Worm (Caenorhabditis elegans): Measurements from ENCODE around the gene Y116F11B.13.
A peak's percentile ranks its signal among the peaks of the same experiment; 100 is the strongest.

Y116F11B.13 gene

DNA sequence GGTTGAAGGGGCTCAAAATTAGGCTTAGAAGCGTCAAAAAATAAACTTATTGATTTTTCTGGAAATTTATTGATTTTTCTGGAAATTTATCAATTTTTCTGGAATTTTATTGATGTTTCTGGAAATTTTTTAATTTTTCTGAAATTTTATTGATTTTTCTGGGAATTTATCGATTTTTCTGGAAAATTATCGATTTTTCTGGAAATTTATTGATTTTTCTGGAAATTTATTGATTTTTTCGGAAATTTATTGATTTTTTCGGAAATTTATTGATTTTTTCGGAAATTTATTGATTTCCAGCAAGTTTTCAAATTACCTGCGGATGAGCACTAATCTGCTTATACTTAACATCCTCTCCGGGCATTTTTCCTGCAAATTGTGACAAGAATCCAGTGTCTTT is 18.8 kb downstream of the Y116F11B.13 start:
- TF ChIP-seq ceh-48 (tag; optimal IDR thresholded peaks at IDR 0.05) (peak; percentile 61), unc-86 (tag; optimal IDR thresholded peaks at IDR 0.05) (no peak)

DNA sequence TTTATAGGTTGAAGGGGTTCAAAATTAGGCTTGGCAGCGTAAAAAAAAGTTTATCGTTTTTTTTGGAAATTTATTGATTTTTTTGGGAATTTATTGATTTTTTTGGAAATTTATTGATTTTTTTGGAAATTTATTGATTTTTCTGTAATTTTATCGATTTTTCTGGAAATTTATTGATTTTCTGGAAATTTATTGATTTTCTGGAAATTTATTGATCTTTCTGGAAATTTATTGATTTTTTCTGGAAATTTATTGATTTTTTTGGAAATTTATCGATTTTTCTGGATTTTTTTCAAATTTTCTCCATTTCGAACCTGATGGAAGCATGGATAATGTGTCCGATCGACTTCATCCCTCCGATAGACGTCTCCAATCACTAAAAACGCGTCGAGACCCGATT is 21.8 kb downstream of the Y116F11B.13 start:
- no peak for TF ChIP-seq unc-86 (tag; optimal IDR thresholded peaks at IDR 0.05)
- peak; percentile 75 for TF ChIP-seq ceh-48 (tag; optimal IDR thresholded peaks at IDR 0.05)

DNA sequence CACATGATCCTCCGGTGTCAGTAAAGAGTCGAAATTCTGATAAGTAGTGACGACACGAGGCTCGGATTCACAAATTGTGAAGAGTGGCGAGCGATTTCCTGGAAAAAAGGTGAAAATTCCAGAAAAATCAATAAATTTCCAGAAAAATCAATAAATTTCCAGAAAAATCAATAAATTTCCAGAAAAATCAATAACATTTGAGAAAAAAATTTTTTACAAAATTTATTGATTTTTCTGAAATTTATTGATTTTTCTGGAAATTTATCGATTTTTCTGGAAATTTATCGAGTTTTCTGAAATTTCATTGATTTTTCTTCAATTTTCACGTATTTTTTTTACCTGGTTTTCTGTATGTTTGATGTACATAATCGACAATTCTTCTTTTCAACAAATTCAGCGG is 23.0 kb downstream of the Y116F11B.13 start:
- TF ChIP-seq ceh-48 (tag; optimal IDR thresholded peaks at IDR 0.05) (peak; percentile 79), ceh-31 (tag; optimal IDR thresholded peaks at IDR 0.05) (no peak)

DNA sequence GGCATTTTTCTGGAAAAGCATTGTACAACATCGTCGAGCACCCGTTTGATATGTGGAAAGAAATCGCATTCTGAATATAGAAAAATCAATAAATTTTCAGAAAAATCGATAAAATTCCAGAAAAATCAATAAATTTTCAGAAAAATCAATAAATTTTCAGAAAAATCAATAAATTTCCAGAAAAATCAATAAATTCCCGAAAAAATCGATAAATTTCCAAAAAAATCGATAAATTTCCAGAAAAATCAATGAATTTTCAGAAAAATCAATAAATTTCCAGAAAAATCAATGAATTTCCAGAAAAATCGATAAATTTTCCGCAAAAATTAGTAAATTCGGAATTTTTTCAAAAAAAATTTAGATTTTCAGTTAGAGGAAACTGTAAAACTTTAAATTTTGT is 24.3 kb downstream of the Y116F11B.13 start, which contains the start of gene fars-2:
TSS of gene fars-2 (minus strand) at position 70 of the 400 bp plus-strand sequence.
- no peak for TF ChIP-seq hlh-15 (tag; optimal IDR thresholded peaks at IDR 0.05)
- TF ChIP-seq ceh-34 (tag; optimal IDR thresholded peaks at IDR 0.05): no peak
- peak; percentile 80 for TF ChIP-seq ceh-48 (tag; optimal IDR thresholded peaks at IDR 0.05)
- no peak for TF ChIP-seq C38D4.7 (GFP tag; optimal IDR thresholded peaks at IDR 0.05)
- no peak for TF ChIP-seq madf-2 (tag; optimal IDR thresholded peaks at IDR 0.05)
- TF ChIP-seq zip-5 (tag; optimal IDR thresholded peaks at IDR 0.05): no peak

DNA sequence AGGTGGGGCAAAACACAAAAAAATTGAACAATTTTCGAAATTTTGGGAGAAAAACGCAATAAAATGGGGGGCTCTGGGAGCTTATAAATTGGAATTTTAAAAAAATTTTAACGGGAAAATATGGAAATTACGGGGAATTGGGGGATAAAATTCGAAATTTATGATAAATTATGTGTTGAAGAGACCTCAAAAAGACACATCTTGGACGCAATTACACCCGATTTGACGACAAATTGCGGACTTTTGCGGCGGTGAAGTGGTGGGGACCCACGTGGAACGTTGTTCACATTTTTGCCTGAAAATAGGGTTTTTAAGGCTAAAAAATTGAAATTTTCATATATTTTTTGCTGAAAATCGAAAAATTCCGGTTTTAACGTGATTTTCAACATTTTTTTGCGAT is 25.8 kb downstream of the Y116F11B.13 start:
- TF ChIP-seq unc-86 (tag; optimal IDR thresholded peaks at IDR 0.05) (no peak), ceh-18 (tag; optimal IDR thresholded peaks at IDR 0.05) (no peak), ceh-34 (tag; optimal IDR thresholded peaks at IDR 0.05) (no peak), F13H6.1 (tag; optimal IDR thresholded peaks at IDR 0.05) (no peak)

DNA sequence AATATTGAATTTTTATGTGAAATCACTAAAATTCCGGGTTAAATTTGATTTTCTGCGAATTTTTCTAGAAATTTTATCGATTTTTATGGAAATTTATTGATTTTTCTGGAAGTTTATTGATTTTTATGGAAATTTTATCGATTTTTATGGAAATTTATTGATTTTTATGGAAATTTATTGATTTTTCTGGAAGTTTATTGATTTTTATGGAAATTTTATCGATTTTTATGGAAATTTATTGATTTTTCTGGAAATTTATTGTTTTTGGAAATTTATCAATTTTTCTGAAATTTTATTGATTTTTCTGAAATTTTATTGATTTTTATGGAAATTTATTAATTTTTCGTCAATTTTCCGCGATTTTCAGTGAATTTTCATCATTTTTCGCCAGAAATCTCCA is 26.4 kb downstream of the Y116F11B.13 start:
- TF ChIP-seq ceh-48 (tag; optimal IDR thresholded peaks at IDR 0.05): peak; percentile 71

DNA sequence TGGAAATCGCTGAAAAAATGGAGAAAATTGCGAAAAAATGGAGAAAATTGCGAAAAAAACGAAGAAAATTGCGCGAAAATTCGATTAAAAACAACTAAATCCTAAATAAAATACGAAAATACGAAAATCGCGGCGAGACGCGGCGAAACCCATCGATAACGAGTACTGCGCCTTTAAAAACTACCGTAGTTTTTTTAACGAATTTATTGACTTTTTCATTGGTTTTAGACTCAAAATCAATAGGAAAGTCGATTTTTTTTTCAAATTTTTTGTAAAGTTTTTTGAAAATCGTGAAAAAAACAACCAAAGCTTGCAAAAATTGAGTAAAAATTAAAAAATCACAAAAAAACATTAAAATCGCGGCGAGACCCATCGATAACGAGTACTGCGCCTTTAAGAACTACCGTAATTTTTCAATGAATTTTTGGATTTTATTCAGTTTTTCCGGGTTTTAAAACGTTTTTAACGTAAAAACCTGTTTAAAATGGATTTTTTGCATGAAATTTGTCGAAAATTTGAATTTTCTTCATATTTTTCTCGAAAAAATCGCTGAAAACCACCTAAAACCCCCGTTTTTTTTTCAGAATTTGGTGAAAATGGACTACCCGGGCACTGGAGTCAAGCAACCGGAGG is 33.1 kb downstream of the Y116F11B.13 start, which contains the start of the genes chk-2 and Y60A3A.19:
TSS of gene chk-2 (minus strand) at position 51 of the 633 bp plus-strand sequence.
TSS of gene Y60A3A.19 (plus strand) at position 583 of the 633 bp plus-strand sequence.
- TF ChIP-seq ahr-1 (tag; optimal IDR thresholded peaks at IDR 0.05) (no peak), ceh-6 (GFP tag; optimal IDR thresholded peaks at IDR 0.05) (no peak), ets-4 (tag; optimal IDR thresholded peaks at IDR 0.05) (no peak), hlh-15 (tag; optimal IDR thresholded peaks at IDR 0.05) (no peak), F13H6.1 (tag; optimal IDR thresholded peaks at IDR 0.05) (no peak), pat-9 (tag; optimal IDR thresholded peaks at IDR 0.05) (no peak), dve-1 (tag; optimal IDR thresholded peaks at IDR 0.05) (no peak), nfya-1 (tag; optimal IDR thresholded peaks at IDR 0.05) (no peak), gmeb-2 (tag; optimal IDR thresholded peaks at IDR 0.05) (no peak), pha-4 (tag; optimal IDR thresholded peaks at IDR 0.05) (no peak), mec-3 (tag; optimal IDR thresholded peaks at IDR 0.05; ENCODE audit: borderline replicate concordance) (no peak), Y22D7AL.16 (tag; optimal IDR thresholded peaks at IDR 0.05) (no peak), sox-4 (tag; optimal IDR thresholded peaks at IDR 0.05) (no peak), pag-3 (tag; optimal IDR thresholded peaks at IDR 0.05; ENCODE audit: borderline replicate concordance) (no peak), nhr-232 (tag; optimal IDR thresholded peaks at IDR 0.05) (no peak), npax-4 (tag; optimal IDR thresholded peaks at IDR 0.05) (no peak), sox-2 (GFP tag; IDR thresholded peaks at IDR 0.05) (no peak), che-1 (tag; optimal IDR thresholded peaks at IDR 0.05) (no peak), lin-11 (tag; optimal IDR thresholded peaks at IDR 0.05) (no peak)

DNA sequence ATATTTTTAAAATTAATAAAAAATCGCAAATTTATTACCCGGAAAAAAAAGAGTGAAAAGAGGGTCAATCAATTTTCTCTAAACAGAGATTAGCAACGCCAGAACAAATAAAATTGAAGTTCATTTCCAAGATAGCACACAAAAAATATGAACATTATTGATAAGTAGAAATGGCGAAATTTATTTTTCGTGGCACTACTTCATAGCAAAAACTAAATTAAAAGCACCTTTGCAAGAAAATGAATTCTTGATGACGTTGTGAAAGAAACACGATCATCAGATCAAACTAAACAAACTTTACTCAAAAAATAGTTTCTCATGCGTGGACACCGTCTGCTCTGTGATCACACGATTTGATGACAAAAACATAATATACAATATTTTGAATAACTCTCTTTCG is 39.6 kb downstream of the Y116F11B.13 start, which contains the start of gene Y60A3A.16:
TSS of gene Y60A3A.16 (minus strand) at position 101 of the 400 bp plus-strand sequence.
- TF ChIP-seq ceh-18 (tag; optimal IDR thresholded peaks at IDR 0.05) (no peak), sdc-2 (tag; optimal IDR thresholded peaks at IDR 0.05) (no peak), T23F11.4 (GFP tag; optimal IDR thresholded peaks at IDR 0.05) (no peak), lin-11 (tag; optimal IDR thresholded peaks at IDR 0.05) (no peak), unc-42 (tag; optimal IDR thresholded peaks at IDR 0.05) (no peak), hlh-30 (tag; optimal IDR thresholded peaks at IDR 0.05; ENCODE audit: insufficient read depth) (no peak), ceh-30 (tag; optimal IDR thresholded peaks at IDR 0.05) (no peak), ceh-2 (tag; optimal IDR thresholded peaks at IDR 0.05) (no peak), rnt-1 (tag; optimal IDR thresholded peaks at IDR 0.05) (no peak), elt-4 (tag; optimal IDR thresholded peaks at IDR 0.05) (no peak), fkh-10 (GFP tag; optimal IDR thresholded peaks at IDR 0.05) (no peak), odd-2 (tag; optimal IDR thresholded peaks at IDR 0.05) (no peak), C38D4.7 (GFP tag; optimal IDR thresholded peaks at IDR 0.05) (no peak), pat-9 (tag; optimal IDR thresholded peaks at IDR 0.05) (no peak), pax-1 (tag; optimal IDR thresholded peaks at IDR 0.05) (no peak)
